Fruit fly (Drosophila melanogaster) whole organism, embryonic: ENCODE measurements around the gene CG18213.
A peak's percentile ranks its signal among the peaks of the same experiment; 100 is the strongest.

Experiments
- Aef1 ChIP-seq: fragments of 200-800 bp; sonication (Bioruptor generic); IDR thresholded peaks from 3 replicates; pipeline ENCODE4 v1.3.6; 2022; ENCODE audit warnings: missing biosample characterization, missing genetic modification characterization
- B-H2 ChIP-seq: fragments of 200-800 bp; sonication (Bioruptor generic); optimal IDR thresholded peaks from 2 replicates; lab custom pipeline; 2018; ENCODE audit warnings: missing biosample characterization, mild to moderate bottlenecking, missing genetic modification characterization
- BEAF-32 ChIP-seq: fragments of 200-800 bp; sonication (Bioruptor generic); optimal IDR thresholded peaks from 3 replicates; lab custom pipeline; 2017; ENCODE audit warnings: missing biosample characterization, missing genetic modification characterization, mild to moderate bottlenecking, moderate library complexity, missing genetic modification reagents
- CG10274 ChIP-seq: fragments of 200-800 bp; sonication (Bioruptor generic); optimal IDR thresholded peaks from 3 replicates; lab custom pipeline; 2017; ENCODE audit warnings: missing biosample characterization, mild to moderate bottlenecking, missing genetic modification characterization
- CG11093 ChIP-seq: fragments of 200-800 bp; sonication (Bioruptor generic); IDR thresholded peaks from 3 replicates; pipeline ENCODE4 v1.3.6; 2022; ENCODE audit warnings: missing biosample characterization, missing genetic modification characterization
- CG14014 ChIP-seq: fragments of 200-800 bp; sonication (Bioruptor generic); IDR thresholded peaks from 2 replicates; pipeline ENCODE4 v1.3.6; 2022; ENCODE audit warnings: missing biosample characterization, missing genetic modification characterization
- CG14965 ChIP-seq: fragments of 200-800 bp; sonication (Bioruptor generic); optimal IDR thresholded peaks from 2 replicates; lab custom pipeline; 2016; ENCODE audit warnings: missing biosample characterization, missing genetic modification characterization, borderline replicate concordance
- CG16863 ChIP-seq: fragments of 200-800 bp; sonication (Bioruptor generic); optimal IDR thresholded peaks from 3 replicates; lab custom pipeline; 2016; ENCODE audit warnings: missing biosample characterization, missing genetic modification characterization
- CG17186 ChIP-seq: fragments of 200-800 bp; sonication (Bioruptor generic); optimal IDR thresholded peaks from 3 replicates; lab custom pipeline; 2017; ENCODE audit warnings: missing biosample characterization, missing genetic modification reagents, missing genetic modification characterization
- CG17568 ChIP-seq: fragments of 200-800 bp; sonication (Bioruptor generic); optimal IDR thresholded peaks from 2 replicates; lab custom pipeline; 2018; ENCODE audit warnings: missing biosample characterization, mild to moderate bottlenecking, missing genetic modification characterization, moderate library complexity
- CG1792 ChIP-seq: fragments of 200-800 bp; sonication (Bioruptor generic); optimal IDR thresholded peaks from 2 replicates; lab custom pipeline; 2016; ENCODE audit warnings: missing biosample characterization, missing genetic modification characterization
- CG18476 ChIP-seq: fragments of 200-800 bp; sonication (Bioruptor generic); optimal IDR thresholded peaks from 2 replicates; lab custom pipeline; 2016; ENCODE audit warnings: missing biosample characterization, mild to moderate bottlenecking, missing genetic modification characterization
- CG30020 ChIP-seq: fragments of 200-800 bp; optimal IDR thresholded peaks from 2 replicates; lab custom pipeline; 2019; ENCODE audit warnings: missing biosample characterization, mild to moderate bottlenecking, missing genetic modification characterization, moderate library complexity
- CG34376 ChIP-seq: fragments of 200-800 bp; sonication (Bioruptor generic); optimal IDR thresholded peaks from 2 replicates; lab custom pipeline; 2018; ENCODE audit warnings: missing biosample characterization, mild to moderate bottlenecking, missing genetic modification characterization
- CG3726 ChIP-seq: fragments of 200-800 bp; sonication (Bioruptor generic); IDR thresholded peaks from 3 replicates; pipeline ENCODE4, ENCODE4 v1.3.6; 2022; ENCODE audit warnings: missing biosample characterization, missing genetic modification characterization
- CG4404 ChIP-seq: fragments of 200-800 bp; sonication (Bioruptor generic); IDR thresholded peaks from 2 replicates; pipeline ENCODE4 v1.3.6; 2022; ENCODE audit warnings: missing biosample characterization, missing genetic modification characterization
- CG4730 ChIP-seq: fragments of 200-800 bp; sonication (Bioruptor generic); IDR thresholded peaks from 2 replicates; pipeline ENCODE4 v1.3.6; 2022; ENCODE audit warnings: missing biosample characterization, missing genetic modification characterization
- CG5953 ChIP-seq: fragments of 200-800 bp; sonication (Bioruptor generic); IDR thresholded peaks from 2 replicates; pipeline ENCODE4 v1.3.6; 2022; ENCODE audit warnings: missing biosample characterization, missing genetic modification characterization
- CG6791 ChIP-seq: fragments of 200-800 bp; sonication (Bioruptor generic); IDR thresholded peaks from 3 replicates; pipeline ENCODE4 v1.3.6; 2022; ENCODE audit warnings: missing biosample characterization, missing genetic modification characterization; ENCODE audit not compliant: partially characterized antibody
- CG8478 ChIP-seq: fragments of >200 bp; optimal IDR thresholded peaks from 2 replicates; lab custom pipeline; 2018
- CG9609 ChIP-seq: fragments of 200-800 bp; sonication (Bioruptor generic); optimal IDR thresholded peaks from 3 replicates; lab custom pipeline; 2016; ENCODE audit warnings: missing biosample characterization, missing genetic modification characterization
- CG9727 ChIP-seq: fragments of 200-800 bp; sonication (Bioruptor generic); optimal IDR thresholded peaks from 3 replicates; lab custom pipeline; 2017; ENCODE audit warnings: missing biosample characterization, mild to moderate bottlenecking, missing genetic modification characterization
- CTCF ChIP-seq: fragments of 200-800 bp; sonication (Bioruptor generic); optimal IDR thresholded peaks from 2 replicates; lab custom pipeline; 2017; ENCODE audit warnings: missing biosample characterization, mild to moderate bottlenecking, missing genetic modification characterization, moderate library complexity
- Dip3 ChIP-seq: fragments of 200-800 bp; sonication (Bioruptor generic); optimal IDR thresholded peaks from 3 replicates; lab custom pipeline; 2016; ENCODE audit warnings: missing biosample characterization, missing genetic modification characterization
- E2f1 ChIP-seq: fragments of 200-800 bp; sonication (Bioruptor generic); IDR thresholded peaks from 2 replicates; pipeline ENCODE4 v1.3.6; 2022; ENCODE audit warnings: missing biosample characterization, missing genetic modification characterization
- HLH3B ChIP-seq: fragments of 200-800 bp; sonication (Bioruptor generic); IDR thresholded peaks from 2 replicates; pipeline ENCODE4 v1.3.6; 2022; ENCODE audit warnings: missing biosample characterization, missing genetic modification characterization
- HLH4C ChIP-seq: fragments of 200-800 bp; sonication (Bioruptor generic); IDR thresholded peaks from 3 replicates; pipeline ENCODE4 v1.3.6; 2022; ENCODE audit warnings: missing biosample characterization, missing genetic modification characterization; ENCODE audit not compliant: partially characterized antibody
- HLHmδ ChIP-seq: fragments of 200-800 bp; sonication (Bioruptor generic); optimal IDR thresholded peaks from 2 replicates; lab custom pipeline; 2018; ENCODE audit warnings: missing biosample characterization, mild to moderate bottlenecking, missing genetic modification characterization, moderate library complexity
- Hmx ChIP-seq: fragments of 200-800 bp; sonication (Bioruptor generic); optimal IDR thresholded peaks from 2 replicates; lab custom pipeline; 2016; ENCODE audit warnings: missing biosample characterization, missing genetic modification characterization
- Hr39 ChIP-seq: fragments of >200 bp; optimal IDR thresholded peaks from 2 replicates; lab custom pipeline; 2017
- NK7.1 ChIP-seq: fragments of 200-800 bp; sonication (Bioruptor generic); optimal IDR thresholded peaks from 3 replicates; lab custom pipeline; 2016; ENCODE audit warnings: missing biosample characterization, missing genetic modification characterization
- Spps ChIP-seq: fragments of 200-800 bp; sonication (Bioruptor generic); optimal IDR thresholded peaks from 2 replicates; lab custom pipeline; 2018; ENCODE audit warnings: missing biosample characterization, mild to moderate bottlenecking, missing genetic modification characterization
- al ChIP-seq: fragments of 200-800 bp; sonication (Bioruptor generic); IDR thresholded peaks from 2 replicates; pipeline ENCODE4 v1.3.6; 2022; ENCODE audit warnings: missing biosample characterization, missing genetic modification characterization
- aop ChIP-seq: fragments of 200-800 bp; sonication (Bioruptor generic); IDR thresholded peaks from 2 replicates; pipeline ENCODE4 v1.3.6; 2022; ENCODE audit warnings: missing biosample characterization, missing genetic modification characterization
- cato ChIP-seq: fragments of 200-800 bp; sonication (Bioruptor generic); optimal IDR thresholded peaks from 2 replicates; lab custom pipeline; 2016; ENCODE audit warnings: missing biosample characterization, missing genetic modification characterization, borderline replicate concordance
- cwo ChIP-seq: fragments of 200-800 bp; sonication (Bioruptor generic); optimal IDR thresholded peaks from 3 replicates; lab custom pipeline; 2017; ENCODE audit warnings: missing biosample characterization, missing genetic modification characterization, mild to moderate bottlenecking, moderate library complexity, missing genetic modification reagents
- dysf ChIP-seq: fragments of 200-800 bp; sonication (Bioruptor generic); IDR thresholded peaks from 3 replicates; pipeline ENCODE4 v1.3.6; 2022; ENCODE audit warnings: missing biosample characterization, missing genetic modification characterization
- fd102C ChIP-seq: fragments of 200-800 bp; sonication (Bioruptor generic); optimal IDR thresholded peaks from 2 replicates; lab custom pipeline; 2018; ENCODE audit warnings: missing biosample characterization, mild to moderate bottlenecking, missing genetic modification characterization, moderate library complexity
- fru ChIP-seq: fragments of >200 bp; optimal IDR thresholded peaks from 2 replicates; lab custom pipeline; 2017
- gcm2 ChIP-seq: fragments of 200-800 bp; sonication (Bioruptor generic); optimal IDR thresholded peaks from 2 replicates; lab custom pipeline; 2016; ENCODE audit warnings: missing biosample characterization, missing genetic modification characterization
- hth ChIP-seq: fragments of >200 bp; optimal IDR thresholded peaks from 2 replicates; lab custom pipeline; 2017; ENCODE audit warnings: inconsistent platforms
- insv ChIP-seq, 2 experiments: fragments of 200-800 bp; sonication (Bioruptor generic); optimal IDR thresholded peaks; 3 replicates each; lab custom pipeline; 2016 to 2018; ENCODE audit warnings: missing biosample characterization in 2 of 2, missing genetic modification characterization in 2 of 2
- inv ChIP-seq: fragments of 200-800 bp; sonication (Bioruptor generic); IDR thresholded peaks from 2 replicates; pipeline ENCODE4 v1.3.6; 2022; ENCODE audit warnings: missing biosample characterization, missing genetic modification characterization; ENCODE audit not compliant: partially characterized antibody
- jing ChIP-seq: fragments of 200-800 bp; sonication (Bioruptor generic); optimal IDR thresholded peaks from 2 replicates; lab custom pipeline; 2018; ENCODE audit warnings: missing biosample characterization, mild to moderate bottlenecking, missing genetic modification characterization
- jumu ChIP-seq: fragments of 200-800 bp; sonication (Bioruptor generic); optimal IDR thresholded peaks from 3 replicates; lab custom pipeline; 2016; ENCODE audit warnings: missing biosample characterization, missing genetic modification characterization
- odd ChIP-seq: fragments of 200-800 bp; sonication (Bioruptor generic); optimal IDR thresholded peaks from 2 replicates; lab custom pipeline; 2017; ENCODE audit warnings: missing biosample characterization, mild to moderate bottlenecking, missing genetic modification characterization
- ro ChIP-seq: fragments of 200-800 bp; sonication (Bioruptor generic); IDR thresholded peaks from 2 replicates; pipeline ENCODE4 v1.3.6; 2022; ENCODE audit warnings: missing biosample characterization, missing genetic modification characterization
- sna ChIP-seq: fragments of 200-800 bp; sonication (Bioruptor generic); IDR thresholded peaks from 2 replicates; pipeline ENCODE4 v1.3.6; 2022; ENCODE audit warnings: missing biosample characterization, missing genetic modification characterization; ENCODE audit not compliant: partially characterized antibody
- tin ChIP-seq: fragments of 200-800 bp; sonication (Bioruptor generic); optimal IDR thresholded peaks from 3 replicates; lab custom pipeline; 2016; ENCODE audit warnings: missing biosample characterization, missing genetic modification characterization
- trem ChIP-seq: fragments of 200-800 bp; optimal IDR thresholded peaks from 3 replicates; lab custom pipeline; 2019; ENCODE audit warnings: missing biosample characterization, mild to moderate bottlenecking, missing genetic modification characterization, moderate library complexity
- ttk ChIP-seq: fragments of 200-800 bp; sonication (Bioruptor generic); IDR thresholded peaks from 2 replicates; pipeline ENCODE4 v2.1.2; 2022; ENCODE audit warnings: missing biosample characterization, missing genetic modification characterization
- z ChIP-seq: fragments of 200-800 bp; sonication (Bioruptor generic); IDR thresholded peaks from 3 replicates; pipeline ENCODE4 v1.3.6; 2022; ENCODE audit warnings: missing biosample characterization, missing genetic modification characterization

The CG18213 gene

dm6 chr3R:17056183-17056904 lies 16.3 kb upstream of the CG18213 start (continued):
- TF ChIP-seq CG30020 (tag; lab: Kevin White, UChicago) (no peak), hth (lab: Kevin White, UChicago) (no peak), Hmx (GFP tag; lab: Kevin White, UChicago) (no peak), tin (no peak), HLH4C (GFP tag; lab: Robert Waterston, UW) (0 out of 3 replicates have a peak, but pooled peaks have one; percentile 32), cwo (GFP tag; lab: Kevin White, UChicago) (peak; percentile 81), B-H2 (GFP tag; lab: Kevin White, UChicago) (peak; percentile 24), CG17568 (no peak), trem (tag; lab: Kevin White, UChicago) (no peak), dysf (GFP tag; lab: Robert Waterston, UW) (no peak; the same call in 2 of the 3 replicates), HLHmδ (GFP tag; lab: Kevin White, UChicago) (peak; percentile 64), E2f1 (GFP tag; lab: Robert Waterston, UW) (peak; percentile 15; the same call in 1 of the 2 replicates), odd (peak; percentile 34), CG9727 (GFP tag; lab: Kevin White, UChicago) (peak; percentile 24), z (GFP tag; lab: Robert Waterston, UW) (peak; percentile 77), Aef1 (GFP tag; lab: Robert Waterston, UW) (peak; percentile 76), CG1792 (GFP tag; lab: Kevin White, UChicago) (no peak), fru (lab: Kevin White, UChicago) (no peak), insv (GFP tag; optimal IDR thresholded peaks at IDR 0.05; lab: Kevin White, UChicago) (no peak), jumu (GFP tag; lab: Kevin White, UChicago) (no peak), aop (GFP tag; lab: Robert Waterston, UW) (no peak), CTCF (GFP tag; lab: Kevin White, UChicago) (peak; percentile 75), CG14014 (GFP tag; lab: Robert Waterston, UW) (no peak; the same call in 1 of the 2 replicates), CG17186 (no peak), CG6791 (GFP tag; lab: Robert Waterston, UW) (no peak; the same call in 2 of the 3 replicates), CG8478 (lab: Kevin White, UChicago) (peak; percentile 93), ttk (GFP tag; lab: Robert Waterston, UW) (0 out of 2 replicates have a peak, but pooled peaks have one; percentile 15), CG4730 (no peak), HLH3B (GFP tag; lab: Robert Waterston, UW) (no peak), BEAF-32 (GFP tag; lab: Kevin White, UChicago) (no peak), sna (GFP tag; lab: Robert Waterston, UW) (peak; percentile 57), al (GFP tag; lab: Robert Waterston, UW) (no peak), CG34376 (peak; percentile 69), inv (no peak), NK7.1 (no peak), CG10274 (GFP tag; lab: Kevin White, UChicago) (no peak), Dip3 (GFP tag; lab: Kevin White, UChicago) (peak; percentile 18), CG18476 (GFP tag; lab: Kevin White, UChicago) (no peak), CG9609 (GFP tag; lab: Kevin White, UChicago) (no peak), CG3726 (no peak), fd102C (GFP tag; lab: Kevin White, UChicago) (no peak), CG14965 (no peak), CG11093 (no peak), Spps (tag; lab: Kevin White, UChicago) (no peak), ro (GFP tag; lab: Robert Waterston, UW) (no peak), CG16863 (GFP tag; lab: Kevin White, UChicago) (no peak), CG5953 (0 out of 2 replicates have a peak, but pooled peaks have one; percentile 6), gcm2 (GFP tag; lab: Kevin White, UChicago) (no peak), jing (GFP tag; lab: Kevin White, UChicago) (no peak), cato (GFP tag; lab: Kevin White, UChicago) (no peak), CG4404 (GFP tag; lab: Robert Waterston, UW) (no peak), Hr39 (lab: Kevin White, UChicago) (no peak)
